Worm (Caenorhabditis elegans) whole organism, late embryonic: ENCODE measurements around the gene fdgt-2.

Source experiments
- C38D4.7 ChIP-seq: fragments of 200-800 bp; sonication (Bioruptor generic); optimal IDR thresholded peaks from 2 replicates; lab custom pipeline; 2018; ENCODE audit warnings: mild to moderate bottlenecking, missing genetic modification characterization, moderate library complexity, missing compliant biosample characterization
- K02D7.2 ChIP-seq: sonication (generic microtip); optimal IDR thresholded peaks from 2 replicates; lab custom pipeline; 2017; ENCODE audit warnings: mild to moderate bottlenecking, missing genetic modification characterization, missing compliant biosample characterization
- K09A11.1 ChIP-seq: sonication (generic microtip); optimal IDR thresholded peaks from 2 replicates; lab custom pipeline; 2017; ENCODE audit warnings: antibody characterized with exemption, mild to moderate bottlenecking, missing genetic modification characterization, missing compliant biosample characterization; ENCODE audit not compliant: insufficient read depth
- ahr-1 ChIP-seq: sonication (generic microtip); optimal IDR thresholded peaks from 2 replicates; lab custom pipeline; 2016; ENCODE audit warnings: missing genetic modification characterization, missing compliant biosample characterization
- ama-1 ChIP-seq: fragments of 150-350 bp; optimal IDR thresholded peaks from 2 replicates; lab custom pipeline; 2014
- ceh-19 ChIP-seq: fragments of 200-800 bp; sonication (Bioruptor generic); optimal IDR thresholded peaks from 2 replicates; lab custom pipeline; 2018; ENCODE audit warnings: mild to moderate bottlenecking, missing genetic modification characterization, missing compliant biosample characterization
- ceh-22 ChIP-seq: sonication (generic microtip); optimal IDR thresholded peaks from 2 replicates; lab custom pipeline; 2017; ENCODE audit warnings: missing biosample characterization, missing genetic modification characterization
- ceh-31 ChIP-seq: sonication (generic microtip); optimal IDR thresholded peaks from 2 replicates; lab custom pipeline; 2016; ENCODE audit warnings: missing genetic modification characterization, missing compliant biosample characterization
- ceh-34 ChIP-seq: sonication (generic microtip); optimal IDR thresholded peaks from 2 replicates; lab custom pipeline; 2016; ENCODE audit warnings: mild to moderate bottlenecking, missing genetic modification characterization, missing compliant biosample characterization
- ceh-45 ChIP-seq: fragments of 200-800 bp; sonication (Bioruptor generic); IDR thresholded peaks from 2 replicates; pipeline ENCODE4 v1.3.6; 2022; ENCODE audit warnings: missing genetic modification reagents, missing genetic modification characterization, missing compliant biosample characterization
- ceh-48 ChIP-seq: sonication (generic microtip); optimal IDR thresholded peaks from 2 replicates; lab custom pipeline; 2016; ENCODE audit warnings: missing genetic modification characterization, inconsistent platforms, missing compliant biosample characterization
- che-1 ChIP-seq: sonication (generic microtip); optimal IDR thresholded peaks from 2 replicates; lab custom pipeline; 2016; ENCODE audit warnings: mild to moderate bottlenecking, missing genetic modification characterization, missing compliant biosample characterization
- dmd-4 ChIP-seq: sonication (generic microtip); optimal IDR thresholded peaks from 2 replicates; lab custom pipeline; 2016; ENCODE audit warnings: borderline replicate concordance, missing genetic modification characterization, missing compliant biosample characterization
- elt-2 ChIP-seq: sonication (generic microtip); optimal IDR thresholded peaks from 2 replicates; lab custom pipeline; 2016; ENCODE audit warnings: missing genetic modification reagents, missing genetic modification characterization, missing compliant biosample characterization
- fax-1 ChIP-seq: sonication (generic microtip); optimal IDR thresholded peaks from 2 replicates; lab custom pipeline; 2016; ENCODE audit warnings: missing genotype, missing genetic modification characterization, missing compliant biosample characterization
- fkh-10 ChIP-seq: fragments of 150-350 bp; optimal IDR thresholded peaks from 2 replicates; lab custom pipeline; 2014; ENCODE audit warnings: missing biosample characterization, missing genetic modification reagents, missing genetic modification characterization
- hlh-13 ChIP-seq: fragments of 200-800 bp; sonication (Bioruptor generic); optimal IDR thresholded peaks from 2 replicates; lab custom pipeline; 2018; ENCODE audit warnings: mild to moderate bottlenecking, missing genetic modification characterization, missing compliant biosample characterization
- hlh-15 ChIP-seq: sonication (generic microtip); optimal IDR thresholded peaks from 2 replicates; lab custom pipeline; 2016; ENCODE audit warnings: missing genetic modification characterization, missing compliant biosample characterization
- hlh-6 ChIP-seq: sonication (generic microtip); optimal IDR thresholded peaks from 2 replicates; lab custom pipeline; 2016; ENCODE audit warnings: missing genotype, missing genetic modification characterization, missing compliant biosample characterization
- hlh-8 ChIP-seq: sonication (generic microtip); optimal IDR thresholded peaks from 2 replicates; lab custom pipeline; 2016; ENCODE audit warnings: missing genotype, missing genetic modification characterization, missing compliant biosample characterization
- lin-11 ChIP-seq: fragments of 200-800 bp; sonication (Bioruptor generic); optimal IDR thresholded peaks from 2 replicates; lab custom pipeline; 2018; ENCODE audit warnings: mild to moderate bottlenecking, missing genetic modification characterization, missing compliant biosample characterization
- mec-3 ChIP-seq: sonication (generic microtip); optimal IDR thresholded peaks from 2 replicates; lab custom pipeline; 2016; ENCODE audit warnings: borderline replicate concordance, missing genetic modification characterization, missing compliant biosample characterization
- nfya-1 ChIP-seq: sonication (generic microtip); optimal IDR thresholded peaks from 2 replicates; lab custom pipeline; 2017; ENCODE audit warnings: missing genetic modification characterization, mild to moderate bottlenecking, missing compliant biosample characterization, antibody characterized with exemption, moderate library complexity
- nhr-232 ChIP-seq: sonication (generic microtip); optimal IDR thresholded peaks from 2 replicates; lab custom pipeline; 2016; ENCODE audit warnings: missing genetic modification characterization, missing compliant biosample characterization
- npax-4 ChIP-seq: sonication (generic microtip); optimal IDR thresholded peaks from 2 replicates; lab custom pipeline; 2016; ENCODE audit warnings: missing genetic modification characterization, missing compliant biosample characterization
- odd-2 ChIP-seq: sonication (generic microtip); optimal IDR thresholded peaks from 2 replicates; lab custom pipeline; 2017; ENCODE audit warnings: antibody characterized with exemption, mild to moderate bottlenecking, missing genetic modification characterization, missing compliant biosample characterization
- pag-3 ChIP-seq: sonication (generic microtip); optimal IDR thresholded peaks from 2 replicates; lab custom pipeline; 2016; ENCODE audit warnings: missing compliant biosample characterization, missing genetic modification characterization, borderline replicate concordance
- pax-1 ChIP-seq: fragments of 150-350 bp; optimal IDR thresholded peaks from 2 replicates; lab custom pipeline; 2014; ENCODE audit warnings: missing biosample characterization, missing genetic modification characterization
- pha-2 ChIP-seq: sonication (generic microtip); optimal IDR thresholded peaks from 2 replicates; lab custom pipeline; 2017; ENCODE audit warnings: mild to moderate bottlenecking, missing genetic modification characterization, missing compliant biosample characterization
- pha-4 ChIP-seq: fragments of 150-350 bp; optimal IDR thresholded peaks from 2 replicates; lab custom pipeline; 2018; ENCODE audit warnings: missing biosample characterization, missing genetic modification reagents, missing genetic modification characterization
- pqm-1 ChIP-seq: sonication (generic microtip); optimal IDR thresholded peaks from 2 replicates; lab custom pipeline; 2016; ENCODE audit warnings: missing genetic modification characterization, missing compliant biosample characterization
- pros-1 ChIP-seq: fragments of 150-350 bp; optimal IDR thresholded peaks from 2 replicates; lab custom pipeline; 2014; ENCODE audit warnings: missing biosample characterization, missing genetic modification reagents, missing genetic modification characterization
- ref-2 ChIP-seq: sonication (generic microtip); optimal IDR thresholded peaks from 2 replicates; lab custom pipeline; 2016; ENCODE audit warnings: missing genetic modification characterization, missing compliant biosample characterization
- rnt-1 ChIP-seq: sonication (generic microtip); optimal IDR thresholded peaks from 2 replicates; lab custom pipeline; 2016; ENCODE audit warnings: missing genetic modification characterization, missing compliant biosample characterization
- ttx-3 ChIP-seq: sonication (generic microtip); optimal IDR thresholded peaks from 2 replicates; lab custom pipeline; 2016; ENCODE audit warnings: missing genetic modification reagents, missing genetic modification characterization, missing compliant biosample characterization
- zip-5 ChIP-seq: sonication (generic microtip); optimal IDR thresholded peaks from 2 replicates; lab custom pipeline; 2016; ENCODE audit warnings: missing genetic modification characterization, missing compliant biosample characterization

Gene fdgt-2

DNA sequence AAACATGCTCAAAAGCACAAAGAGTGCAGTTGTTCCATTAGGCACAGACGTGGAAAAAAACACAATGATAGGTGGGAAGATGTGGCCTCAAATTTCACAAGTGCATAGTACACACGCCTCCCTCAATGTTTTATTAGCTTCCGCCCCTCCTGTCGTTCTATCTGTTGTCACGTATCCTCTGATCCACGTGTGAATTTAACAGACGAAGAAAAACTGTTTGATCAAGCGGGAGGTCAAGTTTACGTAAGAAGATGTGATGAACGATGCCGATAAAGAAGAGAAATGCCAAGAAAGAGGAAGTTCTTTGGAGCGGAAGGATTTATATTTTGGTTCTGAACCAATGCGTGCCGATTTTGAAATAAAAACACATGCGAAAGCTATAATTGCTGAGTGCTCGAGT, 33.3 kb downstream of the fdgt-2 start:
- no peak for TF ChIP-seq nhr-232 (tag; lab: Kevin White, UChicago)
- TF ChIP-seq, all 69 proteins: peak for 0

DNA sequence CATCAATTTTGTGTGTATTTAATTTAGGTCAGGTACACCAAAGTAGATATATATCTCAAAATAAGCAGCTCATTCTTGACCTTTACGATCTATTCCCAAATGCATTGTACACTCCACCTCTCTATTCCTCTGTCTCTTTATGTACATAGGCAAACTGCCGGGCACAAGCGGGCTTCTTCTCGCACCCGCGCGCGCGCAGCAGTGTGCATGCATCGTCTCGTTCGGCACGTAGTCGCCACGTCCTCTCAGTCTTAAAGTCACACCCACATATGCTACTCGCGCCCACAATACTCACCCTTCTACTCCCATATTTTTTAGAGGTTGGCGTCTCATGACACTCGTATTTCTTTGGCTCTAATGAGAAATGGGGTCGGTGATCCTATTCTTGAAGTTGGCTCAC, 34.0 kb downstream of the fdgt-2 start:
- TF ChIP-seq C38D4.7 (no peak), mec-3 (no peak), pax-1 (tag; lab: Kevin White, UChicago) (no peak), hlh-13 (GFP tag; lab: Kevin White, UChicago) (no peak), ama-1 (lab: Kevin White, UChicago) (no peak), npax-4 (tag; lab: Kevin White, UChicago) (no peak), lin-11 (no peak), ceh-34 (no peak), nfya-1 (tag; lab: Kevin White, UChicago) (no peak), ref-2 (no peak), hlh-8 (no peak), ceh-48 (tag; lab: Kevin White, UChicago) (no peak), pros-1 (tag; lab: Kevin White, UChicago) (no peak), pqm-1 (no peak), K09A11.1 (tag; lab: Kevin White, UChicago) (no peak), rnt-1 (no peak)

DNA sequence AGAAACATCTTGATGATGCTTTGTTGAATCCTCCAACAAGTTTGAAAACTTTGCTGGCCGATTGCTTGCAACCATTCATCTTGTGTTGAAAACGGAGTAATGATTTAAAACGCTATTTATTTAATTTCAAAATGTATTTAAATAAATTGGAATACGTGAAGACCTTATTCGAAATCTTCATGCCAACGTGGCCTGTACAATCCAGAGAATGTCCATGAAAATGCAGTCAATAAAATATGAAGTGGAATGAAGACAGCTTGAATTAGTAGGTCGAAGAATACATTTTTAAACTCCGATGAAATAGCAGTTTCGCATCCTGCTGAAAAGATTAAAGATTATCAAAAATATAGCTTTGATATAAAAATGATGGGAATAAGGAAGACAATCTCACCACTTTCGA, 37.1 kb downstream of the fdgt-2 start, which contains the start of gene F22B5.5:
TSS of gene F22B5.5 (minus strand) at position 101 of the 400 bp plus-strand sequence.
- TF ChIP-seq hlh-6 (tag; lab: Kevin White, UChicago) (no peak), elt-2 (no peak), fax-1 (tag; lab: Kevin White, UChicago) (no peak), dmd-4 (tag; lab: Kevin White, UChicago) (no peak), ceh-34 (no peak)

DNA sequence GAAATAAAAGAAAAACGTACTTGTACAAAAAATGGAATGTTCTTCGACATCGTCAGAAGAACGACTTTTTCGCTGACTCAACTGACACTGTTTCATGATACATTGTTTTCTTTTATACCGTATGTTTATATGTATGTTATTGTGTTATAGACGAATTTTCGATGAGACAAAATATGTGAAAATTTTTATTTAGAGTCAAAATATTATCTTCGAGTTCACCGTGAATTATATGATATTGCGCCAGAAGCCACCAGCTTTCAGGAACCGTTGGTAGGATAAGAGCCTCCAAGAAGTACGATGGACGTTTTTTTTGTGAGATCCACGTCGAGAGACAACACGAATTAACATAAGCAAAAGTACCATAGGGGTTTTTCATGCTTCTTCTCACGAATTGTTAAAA, 38.7 kb downstream of the fdgt-2 start, which contains the start of gene F22B5.6:
TSS of gene F22B5.6 (minus strand) at position 101 of the 400 bp plus-strand sequence.
- TF ChIP-seq hlh-8 (no peak), ceh-22 (tag; lab: Kevin White, UChicago) (no peak), lin-11 (no peak), che-1 (tag; lab: Kevin White, UChicago) (no peak), pag-3 (tag; lab: Kevin White, UChicago) (no peak), pax-1 (tag; lab: Kevin White, UChicago) (no peak), zip-5 (tag; lab: Kevin White, UChicago) (no peak), ceh-48 (tag; lab: Kevin White, UChicago) (no peak), hlh-15 (no peak), pros-1 (tag; lab: Kevin White, UChicago) (no peak), ceh-31 (tag; lab: Kevin White, UChicago) (no peak)

DNA sequence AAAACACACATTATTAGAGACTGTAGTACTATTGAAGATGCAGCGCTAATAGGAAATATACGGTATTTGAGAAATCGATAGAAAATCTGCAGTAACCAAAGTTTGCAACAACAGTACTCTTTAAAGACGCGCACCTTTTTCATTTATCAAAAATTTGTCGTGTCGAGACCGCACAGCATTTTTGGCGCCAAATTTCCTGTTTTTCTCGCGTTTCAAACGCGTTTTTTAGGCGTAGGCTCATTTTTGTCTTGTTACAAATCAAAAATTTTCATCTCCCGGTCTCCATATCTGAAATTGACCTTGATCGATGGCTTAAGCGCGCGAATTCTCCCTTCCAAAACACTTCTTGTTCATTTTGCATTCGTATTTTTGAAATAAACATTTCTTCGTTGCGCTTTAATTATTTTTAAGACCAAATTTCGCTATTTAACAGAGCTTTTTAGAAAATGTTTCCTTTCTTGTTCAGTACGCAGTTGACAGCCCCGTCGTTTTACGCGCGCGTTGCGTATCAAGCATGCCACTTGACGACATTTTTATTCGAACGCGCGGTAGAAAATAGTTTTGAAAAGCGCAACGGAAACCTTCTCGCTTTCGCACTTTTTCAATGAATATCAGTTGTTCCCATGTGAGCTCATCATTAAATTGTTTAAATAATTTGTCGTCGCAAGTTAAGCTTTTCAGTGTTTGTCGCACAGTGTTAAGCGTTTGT, 39.4 kb downstream of the fdgt-2 start:
- TF ChIP-seq K02D7.2 (tag; lab: Kevin White, UChicago) = no peak
- TF ChIP-seq ceh-45 (GFP tag; lab: Robert Waterston, UW) = no peak
- no peak for TF ChIP-seq fkh-10
- TF ChIP-seq hlh-15 = no peak
- TF ChIP-seq pha-4 = no peak
- no peak for TF ChIP-seq pha-2
- TF ChIP-seq ceh-48 (tag; lab: Kevin White, UChicago) = no peak
- no peak for TF ChIP-seq odd-2 (tag; lab: Kevin White, UChicago)
- TF ChIP-seq ahr-1 = no peak
- TF ChIP-seq K09A11.1 (tag; lab: Kevin White, UChicago) = no peak
- TF ChIP-seq ttx-3 (tag; lab: Kevin White, UChicago) = no peak
- no peak for TF ChIP-seq ceh-19 (GFP tag; lab: Kevin White, UChicago)
- TF ChIP-seq, all 69 proteins: peak for 0
